Fruit fly (Drosophila melanogaster): Measurements from ENCODE around the gene GstO3.

DNA sequence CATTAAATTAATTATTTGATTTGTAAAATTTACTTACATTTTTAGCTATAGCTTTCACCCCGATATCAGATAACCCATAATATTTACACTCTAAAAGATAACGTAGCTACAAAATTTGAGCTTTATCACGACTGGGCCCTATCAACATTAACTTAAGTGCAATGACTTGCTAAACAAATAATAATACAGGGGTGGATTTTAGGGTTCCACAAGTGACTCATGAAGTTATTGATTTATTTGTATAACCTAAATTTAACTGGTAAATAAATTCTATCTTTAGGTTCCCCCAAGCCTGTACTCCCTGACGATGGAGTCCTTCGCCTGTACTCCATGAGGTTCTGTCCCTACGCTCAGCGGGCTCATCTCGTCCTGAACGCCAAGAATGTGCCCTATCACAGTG, 547 bp downstream of the GstO3 start:
- TF ChIP-seq CG8632 (GFP tag; optimal IDR thresholded peaks at IDR 0.05) (no peak), Hr39 (GFP tag; optimal IDR thresholded peaks at IDR 0.05) (no peak), CG6808 (GFP tag; optimal IDR thresholded peaks at IDR 0.05) (no peak), cyc (GFP tag; optimal IDR thresholded peaks at IDR 0.05) (no peak), Gug (GFP tag; IDR thresholded peaks at IDR 0.05) (no peak), acj6 (GFP tag; optimal IDR thresholded peaks at IDR 0.05) (no peak), CG7368 (GFP tag; optimal IDR thresholded peaks at IDR 0.05) (no peak), Blimp-1 (GFP tag; optimal IDR thresholded peaks at IDR 0.05) (no peak), dsx (GFP tag; optimal IDR thresholded peaks at IDR 0.05; ENCODE audit: poor library complexity, severe bottlenecking) (no peak), Met (GFP tag; optimal IDR thresholded peaks at IDR 0.05) (no peak)

Measured in whole organism, prepupa.